Fruit fly (Drosophila melanogaster): Measurements from ENCODE around the gene dls.

Gene dls

dm6 chr3L:16215816-16216215 lies 14.7 kb downstream of the dls start:
- peak; percentile 4 for TF ChIP-seq Sp1 (GFP tag; optimal IDR thresholded peaks at IDR 0.05)
- no peak for TF ChIP-seq GATAd (GFP tag; optimal IDR thresholded peaks at IDR 0.05)
- TF ChIP-seq woc (GFP tag; optimal IDR thresholded peaks at IDR 0.05) = no peak
- TF ChIP-seq psq (GFP tag; optimal IDR thresholded peaks at IDR 0.05) = peak; percentile 53
- TF ChIP-seq CG9705 (GFP tag; optimal IDR thresholded peaks at IDR 0.05) = no peak
- no peak for TF ChIP-seq sage (GFP tag; optimal IDR thresholded peaks at IDR 0.05)
- TF ChIP-seq dmrt93B (GFP tag; optimal IDR thresholded peaks at IDR 0.05) = no peak
- no peak for TF ChIP-seq N (GFP tag; optimal IDR thresholded peaks at IDR 0.05)
- peak; percentile 7 for TF ChIP-seq br (GFP tag; optimal IDR thresholded peaks at IDR 0.05)
- TF ChIP-seq Dfd (GFP tag; optimal IDR thresholded peaks at IDR 0.05) = no peak
- TF ChIP-seq fru (GFP tag; optimal IDR thresholded peaks at IDR 0.05) = peak; percentile 39
- peak; percentile 16 for TF ChIP-seq Rel (GFP tag; optimal IDR thresholded peaks at IDR 0.05)
- no peak for TF ChIP-seq Rel (tag; optimal IDR thresholded peaks at IDR 0.05)
- no peak for TF ChIP-seq Hnf4 (GFP tag; optimal IDR thresholded peaks at IDR 0.05)
- TF ChIP-seq sv (GFP tag; optimal IDR thresholded peaks at IDR 0.05) = no peak
- no peak for TF ChIP-seq pan (optimal IDR thresholded peaks at IDR 0.05)
- TF ChIP-seq Hr78 (GFP tag; optimal IDR thresholded peaks at IDR 0.05) = no peak
- no peak for TF ChIP-seq dsf (GFP tag; optimal IDR thresholded peaks at IDR 0.05; ENCODE audit: borderline replicate concordance)
- no peak for TF ChIP-seq CG32264 (GFP tag; optimal IDR thresholded peaks at IDR 0.05)

dm6 chr3L:16217203-16217602 lies 16.1 kb downstream of the dls start, which contains the start of gene CG13073:
CG13073 (minus strand) TSS chr3L:16217303.
- TF ChIP-seq Dfd (GFP tag; optimal IDR thresholded peaks at IDR 0.05) (no peak), tai (GFP tag; optimal IDR thresholded peaks at IDR 0.05) (no peak)

dm6 chr3L:16217935-16218334 lies 16.8 kb downstream of the dls start:
- TF ChIP-seq fru (GFP tag; optimal IDR thresholded peaks at IDR 0.05) = peak; percentile 17
- TF ChIP-seq foxo (GFP tag; optimal IDR thresholded peaks at IDR 0.05) = no peak
- no peak for TF ChIP-seq Hnf4 (GFP tag; optimal IDR thresholded peaks at IDR 0.05)
- TF ChIP-seq Vsx2 (GFP tag; optimal IDR thresholded peaks at IDR 0.05; ENCODE audit: partially characterized antibody) = no peak
- TF ChIP-seq OdsH (GFP tag; optimal IDR thresholded peaks at IDR 0.05) = no peak
- TF ChIP-seq brk (GFP tag; optimal IDR thresholded peaks at IDR 0.05) = no peak
- TF ChIP-seq Dif (GFP tag; optimal IDR thresholded peaks at IDR 0.05; ENCODE audit: partially characterized antibody) = no peak

dm6 chr3L:16221278-16221677 lies 20.1 kb downstream of the dls start:
- TF ChIP-seq Hr83 (GFP tag; optimal IDR thresholded peaks at IDR 0.05; ENCODE audit: poor library complexity, severe bottlenecking) (no peak), CrebA (GFP tag; optimal IDR thresholded peaks at IDR 0.05; ENCODE audit: borderline replicate concordance) (no peak), Mio (GFP tag; optimal IDR thresholded peaks at IDR 0.05) (no peak), lola (GFP tag; optimal IDR thresholded peaks at IDR 0.05) (no peak), HLH106 (tag; optimal IDR thresholded peaks at IDR 0.05) (no peak), usp (GFP tag; optimal IDR thresholded peaks at IDR 0.05) (no peak), CG32264 (GFP tag; optimal IDR thresholded peaks at IDR 0.05) (no peak), dsf (GFP tag; optimal IDR thresholded peaks at IDR 0.05; ENCODE audit: borderline replicate concordance) (no peak), dmrt93B (GFP tag; optimal IDR thresholded peaks at IDR 0.05) (no peak), GATAd (GFP tag; optimal IDR thresholded peaks at IDR 0.05) (no peak), sage (GFP tag; optimal IDR thresholded peaks at IDR 0.05) (no peak), Vsx2 (GFP tag; optimal IDR thresholded peaks at IDR 0.05; ENCODE audit: partially characterized antibody) (no peak), Jra (GFP tag; optimal IDR thresholded peaks at IDR 0.05) (no peak), Hnf4 (GFP tag; optimal IDR thresholded peaks at IDR 0.05) (no peak), ey (GFP tag; optimal IDR thresholded peaks at IDR 0.05) (no peak), Hr78 (GFP tag; optimal IDR thresholded peaks at IDR 0.05) (no peak), Dif (GFP tag; optimal IDR thresholded peaks at IDR 0.05; ENCODE audit: partially characterized antibody) (no peak)

- no peak for TF ChIP-seq br (GFP tag; optimal IDR thresholded peaks at IDR 0.05)
- TF ChIP-seq GATAd (GFP tag; optimal IDR thresholded peaks at IDR 0.05) = no peak
- TF ChIP-seq Dfd (GFP tag; optimal IDR thresholded peaks at IDR 0.05) = no peak
- TF ChIP-seq CrebA (GFP tag; optimal IDR thresholded peaks at IDR 0.05; ENCODE audit: borderline replicate concordance) = no peak
- no peak for TF ChIP-seq Dif (GFP tag; optimal IDR thresholded peaks at IDR 0.05; ENCODE audit: partially characterized antibody)
- TF ChIP-seq HLH106 (tag; optimal IDR thresholded peaks at IDR 0.05) = no peak
- TF ChIP-seq Sp1 (GFP tag; optimal IDR thresholded peaks at IDR 0.05) = no peak
- TF ChIP-seq psq (GFP tag; optimal IDR thresholded peaks at IDR 0.05) = no peak
- no peak for TF ChIP-seq CG9705 (GFP tag; optimal IDR thresholded peaks at IDR 0.05)
- no peak for TF ChIP-seq pan (optimal IDR thresholded peaks at IDR 0.05)
- TF ChIP-seq Jra (GFP tag; optimal IDR thresholded peaks at IDR 0.05) = no peak
Measured at dm6 chr3L:16221800-16222199, 20.7 kb downstream of the dls start.

Data from whole organism, wandering third instar larva.